Fruit fly (Drosophila melanogaster) whole organism, embryonic: ENCODE data around the gene CG11249.

Experiments
- Antp ChIP-seq: fragments of 200-800 bp; sonication (Bioruptor generic); optimal IDR thresholded peaks from 3 replicates; lab custom pipeline; 2016; ENCODE audit warnings: missing biosample characterization, missing genetic modification characterization
- Blimp-1 ChIP-seq: fragments of 200-800 bp; sonication (Bioruptor generic); optimal IDR thresholded peaks from 3 replicates; lab custom pipeline; 2018; ENCODE audit warnings: missing biosample characterization, missing genetic modification characterization, mild to moderate bottlenecking, moderate library complexity, missing genetic modification reagents
- CG10209 ChIP-seq: fragments of 200-800 bp; sonication (Bioruptor generic); optimal IDR thresholded peaks from 3 replicates; lab custom pipeline; 2017; ENCODE audit warnings: missing biosample characterization, mild to moderate bottlenecking, missing genetic modification characterization, missing genetic modification reagents
- CG1024 ChIP-seq: fragments of 200-800 bp; sonication (Bioruptor generic); IDR thresholded peaks from 2 replicates; pipeline ENCODE4 v1.3.6; 2022; ENCODE audit warnings: missing biosample characterization, missing genetic modification characterization
- CG10565 ChIP-seq: fragments of 200-800 bp; sonication (Bioruptor generic); optimal IDR thresholded peaks from 3 replicates; lab custom pipeline; 2016; ENCODE audit warnings: missing biosample characterization, mild to moderate bottlenecking, missing genetic modification characterization
- CG10979 ChIP-seq: fragments of 200-800 bp; sonication (Bioruptor generic); optimal IDR thresholded peaks from 2 replicates; lab custom pipeline; 2018; ENCODE audit warnings: missing biosample characterization, mild to moderate bottlenecking, missing genetic modification characterization, moderate library complexity
- CG11093 ChIP-seq: fragments of 200-800 bp; sonication (Bioruptor generic); IDR thresholded peaks from 3 replicates; pipeline ENCODE4 v1.3.6; 2022; ENCODE audit warnings: missing biosample characterization, missing genetic modification characterization
- CG11504 ChIP-seq: fragments of 200-800 bp; sonication (Bioruptor generic); optimal IDR thresholded peaks from 3 replicates; lab custom pipeline; 2019; ENCODE audit warnings: missing biosample characterization, mild to moderate bottlenecking, missing genetic modification characterization, moderate library complexity
- CG13287 ChIP-seq: fragments of 200-800 bp; sonication (Bioruptor generic); IDR thresholded peaks from 2 replicates; pipeline ENCODE4 v1.3.6; 2022; ENCODE audit warnings: missing biosample characterization, missing genetic modification characterization; ENCODE audit not compliant: partially characterized antibody
- CG14965 ChIP-seq: fragments of 200-800 bp; sonication (Bioruptor generic); optimal IDR thresholded peaks from 2 replicates; lab custom pipeline; 2016; ENCODE audit warnings: missing biosample characterization, missing genetic modification characterization, borderline replicate concordance
- CG15269 ChIP-seq: fragments of 200-800 bp; sonication (Bioruptor generic); optimal IDR thresholded peaks from 2 replicates; lab custom pipeline; 2018; ENCODE audit warnings: missing biosample characterization, mild to moderate bottlenecking, missing genetic modification characterization, moderate library complexity
- CG1529 ChIP-seq: fragments of 200-800 bp; sonication (Bioruptor generic); optimal IDR thresholded peaks from 3 replicates; lab custom pipeline; 2018; ENCODE audit warnings: missing biosample characterization, missing genetic modification characterization
- CG1603 ChIP-seq: fragments of 200-800 bp; sonication (Bioruptor generic); optimal IDR thresholded peaks from 2 replicates; lab custom pipeline; 2019; ENCODE audit warnings: missing biosample characterization, mild to moderate bottlenecking, missing genetic modification characterization, moderate library complexity
- CG17359 ChIP-seq: fragments of 200-800 bp; sonication (Bioruptor generic); optimal IDR thresholded peaks from 3 replicates; lab custom pipeline; 2018; ENCODE audit warnings: missing biosample characterization, mild to moderate bottlenecking, missing genetic modification characterization, moderate library complexity
- CG2875 ChIP-seq: fragments of 200-800 bp; sonication (Bioruptor generic); optimal IDR thresholded peaks from 2 replicates; lab custom pipeline; 2017; ENCODE audit warnings: missing biosample characterization, mild to moderate bottlenecking, missing genetic modification characterization, missing genetic modification reagents
- CG30431 ChIP-seq: fragments of 200-800 bp; sonication (Bioruptor generic); optimal IDR thresholded peaks from 2 replicates; lab custom pipeline; 2017; ENCODE audit warnings: missing biosample characterization, missing genetic modification characterization
- CG34224 ChIP-seq: fragments of 200-800 bp; sonication (Bioruptor generic); IDR thresholded peaks from 3 replicates; pipeline ENCODE4 v1.3.6; 2022; ENCODE audit warnings: missing biosample characterization, missing genetic modification characterization; ENCODE audit not compliant: partially characterized antibody
- CG43689 ChIP-seq: fragments of 200-800 bp; sonication (Bioruptor generic); IDR thresholded peaks from 2 replicates; pipeline ENCODE4 v1.3.6; 2022; ENCODE audit warnings: missing biosample characterization, missing genetic modification characterization
- CG4730 ChIP-seq: fragments of 200-800 bp; sonication (Bioruptor generic); IDR thresholded peaks from 2 replicates; pipeline ENCODE4 v1.3.6; 2022; ENCODE audit warnings: missing biosample characterization, missing genetic modification characterization
- CG6254 ChIP-seq: fragments of 200-800 bp; sonication (Bioruptor generic); optimal IDR thresholded peaks from 3 replicates; lab custom pipeline; 2017; ENCODE audit warnings: mild to moderate bottlenecking, missing biosample characterization, missing genetic modification reagents, missing genetic modification characterization
- CG6689 ChIP-seq: fragments of 200-800 bp; sonication (Bioruptor generic); IDR thresholded peaks from 2 replicates; pipeline ENCODE4 v1.3.6; 2022; ENCODE audit warnings: missing biosample characterization, missing genetic modification characterization
- CG7745 ChIP-seq: fragments of 200-800 bp; sonication (Bioruptor generic); optimal IDR thresholded peaks from 2 replicates; lab custom pipeline; 2018; ENCODE audit warnings: missing biosample characterization, mild to moderate bottlenecking, missing genetic modification characterization, moderate library complexity
- CG7839 ChIP-seq: fragments of 200-800 bp; sonication (Bioruptor generic); optimal IDR thresholded peaks from 3 replicates; lab custom pipeline; 2018; ENCODE audit warnings: missing biosample characterization, mild to moderate bottlenecking, missing genetic modification characterization, moderate library complexity
- CG8478 ChIP-seq: fragments of >200 bp; optimal IDR thresholded peaks from 2 replicates; lab custom pipeline; 2018
- CkIIα-i1 ChIP-seq: fragments of 200-800 bp; sonication (Bioruptor generic); IDR thresholded peaks from 2 replicates; pipeline ENCODE4 v1.3.6; 2022; ENCODE audit warnings: missing biosample characterization, missing genetic modification characterization
- Dll ChIP-seq: fragments of 200-800 bp; sonication (Bioruptor generic); IDR thresholded peaks from 4 replicates; pipeline ENCODE4 v1.3.6; 2022; ENCODE audit warnings: missing biosample characterization, missing genetic modification characterization; ENCODE audit not compliant: partially characterized antibody
- Doc3 ChIP-seq: fragments of 200-800 bp; sonication (Bioruptor generic); IDR thresholded peaks from 3 replicates; pipeline ENCODE4 v1.3.6; 2022; ENCODE audit warnings: missing biosample characterization, missing genetic modification characterization; ENCODE audit not compliant: partially characterized antibody
- Drgx ChIP-seq: fragments of 200-800 bp; sonication (Bioruptor generic); IDR thresholded peaks from 2 replicates; pipeline ENCODE4 v1.3.6; 2022; ENCODE audit warnings: missing biosample characterization, missing genetic modification characterization
- GATAe ChIP-seq: fragments of 200-800 bp; sonication (Bioruptor generic); conservative IDR thresholded peaks from 2 replicates; pipeline ENCODE4 v1.3.6; 2022; ENCODE audit warnings: missing biosample characterization, missing genetic modification characterization
- HLH3B ChIP-seq: fragments of 200-800 bp; sonication (Bioruptor generic); IDR thresholded peaks from 2 replicates; pipeline ENCODE4 v1.3.6; 2022; ENCODE audit warnings: missing biosample characterization, missing genetic modification characterization
- HLH4C ChIP-seq: fragments of 200-800 bp; sonication (Bioruptor generic); IDR thresholded peaks from 3 replicates; pipeline ENCODE4 v1.3.6; 2022; ENCODE audit warnings: missing biosample characterization, missing genetic modification characterization; ENCODE audit not compliant: partially characterized antibody
- Hsf ChIP-seq: fragments of 200-800 bp; sonication (Bioruptor generic); optimal IDR thresholded peaks from 3 replicates; lab custom pipeline; 2016; ENCODE audit warnings: missing biosample characterization, missing genetic modification characterization
- Med ChIP-seq: fragments of 200-800 bp; sonication (Bioruptor generic); peaks from one replicate; lab custom pipeline; 2016; ENCODE audit warnings: missing biosample characterization, missing genetic modification characterization, mild to moderate bottlenecking, inconsistent platforms, moderate library complexity
- Pdp1 ChIP-seq, 2 experiments: fragments of 200-800 bp; sonication (Bioruptor generic); optimal IDR thresholded peaks; 3 replicates each; lab custom pipeline; 2016; ENCODE audit warnings: missing biosample characterization in 2 of 2, missing genetic modification characterization in 2 of 2, mild to moderate bottlenecking in 1 of 2, moderate library complexity in 1 of 2
- Spps ChIP-seq: fragments of 200-800 bp; sonication (Bioruptor generic); optimal IDR thresholded peaks from 2 replicates; lab custom pipeline; 2018; ENCODE audit warnings: missing biosample characterization, mild to moderate bottlenecking, missing genetic modification characterization
- Sry-δ ChIP-seq: fragments of 200-800 bp; sonication (Bioruptor generic); optimal IDR thresholded peaks from 2 replicates; lab custom pipeline; 2016; ENCODE audit warnings: missing biosample characterization, missing genetic modification characterization
- Trl ChIP-seq, 3 experiments: fragments of >200 bp in 2 of 3; fragments of 200-800 bp in 1 of 3; sonication (Bioruptor generic) in 1 of 3; optimal IDR thresholded peaks; 2 replicates in 1 of 3; 3 replicates in 2 of 3; lab custom pipeline; 2016 to 2017; ENCODE audit warnings: missing biosample characterization in 1 of 3, missing genetic modification characterization in 1 of 3
- cato ChIP-seq: fragments of 200-800 bp; sonication (Bioruptor generic); optimal IDR thresholded peaks from 2 replicates; lab custom pipeline; 2016; ENCODE audit warnings: missing biosample characterization, missing genetic modification characterization, borderline replicate concordance
- cwo ChIP-seq: fragments of 200-800 bp; sonication (Bioruptor generic); optimal IDR thresholded peaks from 3 replicates; lab custom pipeline; 2017; ENCODE audit warnings: missing biosample characterization, missing genetic modification characterization, mild to moderate bottlenecking, moderate library complexity, missing genetic modification reagents
- dpn ChIP-seq, 2 experiments: fragments of 200-800 bp; sonication (Bioruptor generic); optimal IDR thresholded peaks; 3 replicates each; lab custom pipeline; 2016; ENCODE audit warnings: missing biosample characterization in 2 of 2, missing genetic modification characterization in 2 of 2
- ftz-f1 ChIP-seq: fragments of 200-800 bp; sonication (Bioruptor generic); optimal IDR thresholded peaks from 2 replicates; lab custom pipeline; 2016; ENCODE audit warnings: missing biosample characterization, missing genetic modification characterization
- gfzf ChIP-seq: fragments of 200-800 bp; sonication (Bioruptor generic); optimal IDR thresholded peaks from 2 replicates; lab custom pipeline; 2016; ENCODE audit warnings: missing biosample characterization, mild to moderate bottlenecking, missing genetic modification characterization, moderate library complexity
- jigr1 ChIP-seq: fragments of 200-800 bp; sonication (Bioruptor generic); IDR thresholded peaks from 3 replicates; pipeline ENCODE4 v1.3.6; 2022; ENCODE audit warnings: missing biosample characterization, missing genetic modification characterization
- p53 ChIP-seq: fragments of 200-800 bp; sonication (Bioruptor generic); optimal IDR thresholded peaks from 2 replicates; lab custom pipeline; 2016; ENCODE audit warnings: missing biosample characterization, missing genetic modification characterization
- phol ChIP-seq: fragments of 200-800 bp; sonication (Bioruptor generic); optimal IDR thresholded peaks from 3 replicates; lab custom pipeline; 2018; ENCODE audit warnings: missing biosample characterization, mild to moderate bottlenecking, missing genetic modification characterization, moderate library complexity
- pita ChIP-seq: fragments of 200-800 bp; sonication (Bioruptor generic); optimal IDR thresholded peaks from 2 replicates; lab custom pipeline; 2017; ENCODE audit warnings: missing biosample characterization, mild to moderate bottlenecking, missing genetic modification characterization
- stc ChIP-seq: fragments of 200-800 bp; sonication (Bioruptor generic); IDR thresholded peaks from 2 replicates; pipeline ENCODE4 v1.3.6; 2022; ENCODE audit warnings: missing biosample characterization, missing genetic modification characterization
- tap ChIP-seq: fragments of 200-800 bp; optimal IDR thresholded peaks from 3 replicates; lab custom pipeline; 2019; ENCODE audit warnings: missing biosample characterization, mild to moderate bottlenecking, missing genetic modification characterization, moderate library complexity
- wek ChIP-seq: fragments of 200-800 bp; sonication (Bioruptor generic); optimal IDR thresholded peaks from 3 replicates; lab custom pipeline; 2018; ENCODE audit warnings: missing biosample characterization, mild to moderate bottlenecking, missing genetic modification characterization, moderate library complexity

Gene CG11249

dm6 chr3L:21652768-21653167 lies 19.2 kb upstream of the CG11249 start (continued):
- peak; percentile 82 for TF ChIP-seq Hsf (GFP tag; lab: Kevin White, UChicago)
- peak; percentile 61 for TF ChIP-seq pita
- TF ChIP-seq CG15269 (tag; lab: Kevin White, UChicago), result peak; percentile 66
- no peak for TF ChIP-seq Drgx (GFP tag; lab: Robert Waterston, UW)
- TF ChIP-seq CG43689, result no peak
- TF ChIP-seq CG17359, result peak; percentile 72
- TF ChIP-seq HLH3B (GFP tag; lab: Robert Waterston, UW), result peak; percentile 76
- no peak for TF ChIP-seq Doc3 (GFP tag; lab: Robert Waterston, UW)
- TF ChIP-seq CG14965 (GFP tag; lab: Kevin White, UChicago), result peak; percentile 75
- peak; percentile 64 to 97 for TF ChIP-seq Pdp1 (GFP tag; optimal IDR thresholded peaks at IDR 0.05; lab: Kevin White, UChicago)
- peak; percentile 75 for TF ChIP-seq Antp (GFP tag; lab: Kevin White, UChicago)
- TF ChIP-seq Dll, result no peak
- no peak; the same call in 1 of the 2 replicates for TF ChIP-seq CG6689 (GFP tag; lab: Robert Waterston, UW)
- TF ChIP-seq gfzf, result no peak
- peak; percentile 31 for TF ChIP-seq ftz-f1 (GFP tag; lab: Kevin White, UChicago)
- peak; percentile 78 for TF ChIP-seq CG1603 (tag; lab: Kevin White, UChicago)
- TF ChIP-seq dpn (GFP tag; optimal IDR thresholded peaks at IDR 0.05; lab: Kevin White, UChicago), result peak; percentile 77 to 82
- TF ChIP-seq CG6254 (GFP tag; lab: Kevin White, UChicago), result no peak
- TF ChIP-seq CG1529 (GFP tag; lab: Kevin White, UChicago), result no peak
- TF ChIP-seq phol, result peak; percentile 65
- no peak for TF ChIP-seq CkIIα-i1
- no peak for TF ChIP-seq cwo
- no peak for TF ChIP-seq CG34224 (GFP tag; lab: Robert Waterston, UW)
- peak; percentile 55 for TF ChIP-seq CG2875 (GFP tag; lab: Kevin White, UChicago)
- TF ChIP-seq GATAe (GFP tag; lab: Robert Waterston, UW), result no peak
- no peak for TF ChIP-seq jigr1 (GFP tag; lab: Robert Waterston, UW)
- TF ChIP-seq CG13287 (GFP tag; lab: Robert Waterston, UW), result peak; percentile 27; the same call in 1 of the 2 replicates
- TF ChIP-seq CG30431 (GFP tag; lab: Kevin White, UChicago), result peak; percentile 53
- TF ChIP-seq CG1024 (GFP tag; lab: Robert Waterston, UW), result 0 out of 2 replicates have a peak, but pooled peaks have one; percentile 24
- TF ChIP-seq Med, result peak; percentile 97
- TF ChIP-seq CG10209 (GFP tag; lab: Kevin White, UChicago), result peak; percentile 46
- TF ChIP-seq cato, result peak; percentile 57
- TF ChIP-seq CG4730 (GFP tag; lab: Robert Waterston, UW), result 0 out of 2 replicates have a peak, but pooled peaks have one; percentile 18
- no peak for TF ChIP-seq tap (tag; lab: Kevin White, UChicago)
- no peak for TF ChIP-seq CG11093 (GFP tag; lab: Robert Waterston, UW)
- no peak for TF ChIP-seq HLH4C (GFP tag; lab: Robert Waterston, UW)
- peak; percentile 5 for TF ChIP-seq CG10565 (GFP tag; lab: Kevin White, UChicago)
- TF ChIP-seq CG7839 (tag; lab: Kevin White, UChicago), result peak; percentile 75
- no peak for TF ChIP-seq CG7745 (tag; lab: Kevin White, UChicago)
- peak; percentile 19 for TF ChIP-seq p53 (GFP tag; lab: Kevin White, UChicago)
- no peak for TF ChIP-seq Spps (tag; lab: Kevin White, UChicago)
- no peak for TF ChIP-seq wek (GFP tag; lab: Kevin White, UChicago)
- TF ChIP-seq stc, result peak; percentile 24; the same call in 1 of the 2 replicates
- peak; percentile 31 for TF ChIP-seq CG8478 (lab: Kevin White, UChicago)
- peak; percentile 78 for TF ChIP-seq CG11504 (tag; lab: Kevin White, UChicago)
- TF ChIP-seq Sry-δ, result peak; percentile 33
- no peak for TF ChIP-seq Trl (optimal IDR thresholded peaks at IDR 0.05; lab: Kevin White, UChicago)
- TF ChIP-seq Trl (GFP tag; optimal IDR thresholded peaks at IDR 0.05; lab: Kevin White, UChicago), result peak; percentile 80
- TF ChIP-seq CG10979 (tag; lab: Kevin White, UChicago), result peak; percentile 100
- peak; percentile 50 for TF ChIP-seq Blimp-1 (GFP tag; lab: Kevin White, UChicago)
